Worm (Caenorhabditis elegans): ENCODE data around the gene oac-29.

oac-29 gene

ce11 chrV:8631277-8631765 is 4.2 kb downstream of the oac-29 start, which contains the start of gene atg-18 (continued):
- TF ChIP-seq hlh-15 (tag; optimal IDR thresholded peaks at IDR 0.05) (peak; percentile 32), K09A11.1 (tag; optimal IDR thresholded peaks at IDR 0.05; ENCODE audit: insufficient read depth) (peak; percentile 80), gmeb-2 (tag; optimal IDR thresholded peaks at IDR 0.05) (peak; percentile 43), hlh-8 (tag; optimal IDR thresholded peaks at IDR 0.05) (peak; percentile 56), unc-86 (tag; optimal IDR thresholded peaks at IDR 0.05) (peak; percentile 63), hlh-30 (tag; optimal IDR thresholded peaks at IDR 0.05; ENCODE audit: insufficient read depth) (peak; percentile 95), pha-2 (tag; optimal IDR thresholded peaks at IDR 0.05) (peak; percentile 14), tbx-7 (tag; optimal IDR thresholded peaks at IDR 0.05) (peak; percentile 2), ttx-3 (tag; optimal IDR thresholded peaks at IDR 0.05) (peak; percentile 65), syd-9 (tag; optimal IDR thresholded peaks at IDR 0.05) (no peak), ceh-14 (tag; optimal IDR thresholded peaks at IDR 0.05) (peak; percentile 51), ceh-31 (tag; optimal IDR thresholded peaks at IDR 0.05) (peak; percentile 81), F13H6.1 (tag; optimal IDR thresholded peaks at IDR 0.05) (peak; percentile 55), C38D4.7 (GFP tag; optimal IDR thresholded peaks at IDR 0.05) (peak; percentile 39)

ce11 chrV:8629029-8629428 is 6.4 kb downstream of the oac-29 start, which contains the start of gene F41E6.12:
Gene F41E6.12 (minus strand): TSS chrV:8629129.
- no peak for TF ChIP-seq F13H6.1 (tag; optimal IDR thresholded peaks at IDR 0.05)
- TF ChIP-seq syd-9 (tag; optimal IDR thresholded peaks at IDR 0.05), result no peak
- no peak for TF ChIP-seq lin-11 (tag; optimal IDR thresholded peaks at IDR 0.05)
- no peak for TF ChIP-seq nfya-1 (tag; optimal IDR thresholded peaks at IDR 0.05)
- TF ChIP-seq ahr-1 (tag; optimal IDR thresholded peaks at IDR 0.05), result no peak
- TF ChIP-seq hlh-8 (tag; optimal IDR thresholded peaks at IDR 0.05), result no peak
- TF ChIP-seq hlh-30 (tag; optimal IDR thresholded peaks at IDR 0.05; ENCODE audit: insufficient read depth), result no peak
- no peak for TF ChIP-seq che-1 (tag; optimal IDR thresholded peaks at IDR 0.05)
- no peak for TF ChIP-seq ceh-9 (tag; optimal IDR thresholded peaks at IDR 0.05)

ce11 chrV:8627580-8627979 is 7.9 kb downstream of the oac-29 start:
- TF ChIP-seq ceh-2 (tag; optimal IDR thresholded peaks at IDR 0.05), result no peak
- TF ChIP-seq gmeb-2 (tag; optimal IDR thresholded peaks at IDR 0.05), result no peak
- no peak for TF ChIP-seq pha-4 (tag; optimal IDR thresholded peaks at IDR 0.05)
- TF ChIP-seq pag-3 (tag; optimal IDR thresholded peaks at IDR 0.05; ENCODE audit: borderline replicate concordance), result no peak
- TF ChIP-seq C08G9.2 (tag; optimal IDR thresholded peaks at IDR 0.05), result no peak
- TF ChIP-seq ceh-22 (tag; optimal IDR thresholded peaks at IDR 0.05), result no peak
- no peak for TF ChIP-seq hlh-13 (GFP tag; optimal IDR thresholded peaks at IDR 0.05)
- TF ChIP-seq sox-4 (tag; optimal IDR thresholded peaks at IDR 0.05), result no peak
- no peak for TF ChIP-seq eyg-1 (tag; optimal IDR thresholded peaks at IDR 0.05)
- TF ChIP-seq npax-4 (tag; optimal IDR thresholded peaks at IDR 0.05), result no peak
- TF ChIP-seq unc-55 (GFP tag; optimal IDR thresholded peaks at IDR 0.05), result no peak
- no peak for TF ChIP-seq unc-3 (GFP tag; conservative IDR thresholded peaks at IDR 0.05)
- TF ChIP-seq unc-3 (tag; optimal IDR thresholded peaks at IDR 0.05), result no peak
- no peak for TF ChIP-seq hlh-30 (tag; optimal IDR thresholded peaks at IDR 0.05; ENCODE audit: insufficient read depth)
- TF ChIP-seq mec-3 (tag; optimal IDR thresholded peaks at IDR 0.05; ENCODE audit: borderline replicate concordance), result no peak
- no peak for TF ChIP-seq ceh-6 (GFP tag; optimal IDR thresholded peaks at IDR 0.05)
- TF ChIP-seq sox-2 (GFP tag; IDR thresholded peaks at IDR 0.05), result no peak
- no peak for TF ChIP-seq ceh-19 (GFP tag; optimal IDR thresholded peaks at IDR 0.05)
- no peak for TF ChIP-seq ceh-31 (tag; optimal IDR thresholded peaks at IDR 0.05)
- no peak for TF ChIP-seq unc-42 (tag; optimal IDR thresholded peaks at IDR 0.05)
- TF ChIP-seq dmd-4 (tag; optimal IDR thresholded peaks at IDR 0.05; ENCODE audit: borderline replicate concordance), result no peak
